Fruit fly (Drosophila melanogaster): ENCODE data around the gene Paics.

Gene Paics

dm6 chrX:12725187-12725919 lies 35.1 kb downstream of the Paics start (continued):
- peak; percentile 84 for TF ChIP-seq CG16779 (tag; optimal IDR thresholded peaks at IDR 0.05)
- TF ChIP-seq Eip93F (GFP tag; optimal IDR thresholded peaks at IDR 0.05), result no peak
- TF ChIP-seq CG8632 (GFP tag; optimal IDR thresholded peaks at IDR 0.05), result no peak
- TF ChIP-seq pdm3 (GFP tag; optimal IDR thresholded peaks at IDR 0.05), result peak; percentile 53
- TF ChIP-seq fd85E (GFP tag; optimal IDR thresholded peaks at IDR 0.05), result no peak
- TF ChIP-seq CG31627 (GFP tag; optimal IDR thresholded peaks at IDR 0.05), result no peak
- no peak for TF ChIP-seq fkh (GFP tag; optimal IDR thresholded peaks at IDR 0.05)
- TF ChIP-seq Ets21C (GFP tag; optimal IDR thresholded peaks at IDR 0.05), result no peak
- peak; percentile 70 for TF ChIP-seq net (GFP tag; optimal IDR thresholded peaks at IDR 0.05)

- TF ChIP-seq Eip78C (GFP tag) (peak; percentile 87), Met (GFP tag; optimal IDR thresholded peaks at IDR 0.05) (peak; percentile 5), eg (GFP tag; IDR thresholded peaks at IDR 0.05) (peak; percentile 56; the same call in 1 of the 3 replicates), vri (GFP tag; optimal IDR thresholded peaks at IDR 0.05) (no peak), esn (GFP tag; optimal IDR thresholded peaks at IDR 0.05) (peak; percentile 32), Sox15 (GFP tag; optimal IDR thresholded peaks at IDR 0.05) (peak; percentile 19), CG9139 (GFP tag; optimal IDR thresholded peaks at IDR 0.05) (peak; percentile 36), CG4318 (GFP tag; optimal IDR thresholded peaks at IDR 0.05) (peak; percentile 50), CG6163 (GFP tag; IDR thresholded peaks at IDR 0.05) (peak; percentile 60; the same call in 1 of the 3 replicates), CG11294 (GFP tag; IDR thresholded peaks at IDR 0.05) (no peak), spab (GFP tag; optimal IDR thresholded peaks at IDR 0.05) (no peak), ss (GFP tag; optimal IDR thresholded peaks at IDR 0.05) (peak in 1 of 2 experiments; percentile 57), CG6854 (GFP tag; optimal IDR thresholded peaks at IDR 0.05) (no peak), acj6 (GFP tag; optimal IDR thresholded peaks at IDR 0.05) (peak; percentile 49), salr (GFP tag; optimal IDR thresholded peaks at IDR 0.05) (peak; percentile 4 to 72), dac (GFP tag; optimal IDR thresholded peaks at IDR 0.05) (peak; percentile 1), Gug (GFP tag; IDR thresholded peaks at IDR 0.05) (no peak), Hr38 (GFP tag; optimal IDR thresholded peaks at IDR 0.05) (no peak), CG34406 (GFP tag; optimal IDR thresholded peaks at IDR 0.05) (peak; percentile 15), Ets96B (tag; optimal IDR thresholded peaks at IDR 0.05) (peak; percentile 36), dsx (GFP tag; optimal IDR thresholded peaks at IDR 0.05; ENCODE audit: poor library complexity, severe bottlenecking) (peak; percentile 74), CG6276 (GFP tag; optimal IDR thresholded peaks at IDR 0.05) (peak; percentile 47), Hr39 (GFP tag; optimal IDR thresholded peaks at IDR 0.05) (peak; percentile 1), pdm3 (GFP tag; optimal IDR thresholded peaks at IDR 0.05) (peak; percentile 47), topi (GFP tag; optimal IDR thresholded peaks at IDR 0.05) (peak; percentile 49), CG8119 (GFP tag; IDR thresholded peaks at IDR 0.05) (peak; percentile 34; the same call in 1 of the 3 replicates), Hr4 (GFP tag; optimal IDR thresholded peaks at IDR 0.05) (peak; percentile 56), OdsH (GFP tag; optimal IDR thresholded peaks at IDR 0.05) (peak; percentile 51), svp (GFP tag) (peak; percentile 76), Sox14 (GFP tag; optimal IDR thresholded peaks at IDR 0.05) (peak; percentile 14), CG32006 (GFP tag; optimal IDR thresholded peaks at IDR 0.05) (peak; percentile 74), Eip93F (GFP tag; optimal IDR thresholded peaks at IDR 0.05) (no peak), Sox102F (GFP tag; optimal IDR thresholded peaks at IDR 0.05) (no peak), CG3919 (GFP tag; optimal IDR thresholded peaks at IDR 0.05) (peak; percentile 27), cyc (GFP tag; optimal IDR thresholded peaks at IDR 0.05) (peak; percentile 22), CG8319 (GFP tag; optimal IDR thresholded peaks at IDR 0.05) (no peak), achi (GFP tag; optimal IDR thresholded peaks at IDR 0.05) (peak; percentile 37), CG11762 (GFP tag; optimal IDR thresholded peaks at IDR 0.05; ENCODE audit: insufficient read depth) (peak; percentile 48), net (GFP tag; optimal IDR thresholded peaks at IDR 0.05) (no peak), CG16779 (tag; optimal IDR thresholded peaks at IDR 0.05) (no peak), CG15336 (GFP tag; IDR thresholded peaks at IDR 0.05) (0 out of 2 replicates have a peak, but pooled peaks have one; percentile 21)
Observed at dm6 chrX:12724287-12725186, 35.9 kb downstream of the Paics start.

Measured in whole organism, prepupa.